Worm (Caenorhabditis elegans) whole organism, young adult: ENCODE measurements around the gene C56G2.5.
A peak's percentile ranks its signal among the peaks of the same experiment; 100 is the strongest.

ENCODE experiments used
- B0019.2 ChIP-seq: fragments of 200-800 bp; sonication (Bioruptor generic); conservative IDR thresholded peaks from 2 replicates; pipeline ENCODE4 v1.3.6; 2022; ENCODE audit warnings: missing genetic modification reagents, missing genetic modification characterization, missing compliant biosample characterization
- B0261.1 ChIP-seq: sonication (generic microtip); optimal IDR thresholded peaks from 2 replicates; lab custom pipeline; 2016; ENCODE audit warnings: mild to moderate bottlenecking, missing genetic modification characterization, moderate library complexity, missing compliant biosample characterization
- F10E7.11 ChIP-seq: sonication (generic microtip); optimal IDR thresholded peaks from 2 replicates; lab custom pipeline; 2017; ENCODE audit warnings: mild to moderate bottlenecking, missing genetic modification characterization, moderate library complexity, missing compliant biosample characterization
- F22D6.2 ChIP-seq: sonication (generic microtip); optimal IDR thresholded peaks from 2 replicates; lab custom pipeline; 2016; ENCODE audit warnings: mild to moderate bottlenecking, missing genetic modification characterization, missing compliant biosample characterization
- F37B4.10 ChIP-seq: fragments of 200-800 bp; sonication (Bioruptor generic); IDR thresholded peaks from 2 replicates; pipeline ENCODE4 v1.3.6; 2022; ENCODE audit warnings: missing genetic modification characterization, missing compliant biosample characterization
- F52B5.7 ChIP-seq: sonication (generic microtip); optimal IDR thresholded peaks from 2 replicates; lab custom pipeline; 2016; ENCODE audit warnings: mild to moderate bottlenecking, missing genetic modification characterization, missing compliant biosample characterization
- F55B11.4 ChIP-seq: sonication (generic microtip); optimal IDR thresholded peaks from 2 replicates; lab custom pipeline; 2016; ENCODE audit warnings: missing compliant biosample characterization, missing genetic modification characterization, borderline replicate concordance; ENCODE audit not compliant: insufficient read depth
- F57C9.4 ChIP-seq: sonication (generic microtip); optimal IDR thresholded peaks from 2 replicates; lab custom pipeline; 2017; ENCODE audit warnings: mild to moderate bottlenecking, missing genetic modification characterization, missing compliant biosample characterization
- K11D2.4 ChIP-seq: fragments of 200-800 bp; sonication (Bioruptor generic); IDR thresholded peaks from 2 replicates; pipeline ENCODE4 v1.3.6; 2022; ENCODE audit warnings: missing genetic modification reagents, missing genetic modification characterization, missing compliant biosample characterization
- Y67H2A.10 ChIP-seq: fragments of 200-800 bp; sonication (Bioruptor generic); conservative IDR thresholded peaks from 2 replicates; pipeline ENCODE4 v1.3.6; 2022; ENCODE audit warnings: missing genetic modification reagents, missing genetic modification characterization, missing compliant biosample characterization
- akir-1 ChIP-seq: fragments of 200-800 bp; sonication (Bioruptor generic); optimal IDR thresholded peaks from 2 replicates; lab custom pipeline; 2018; ENCODE audit warnings: mild to moderate bottlenecking, missing genetic modification characterization, moderate library complexity, missing compliant biosample characterization
- atf-7 ChIP-seq: sonication (generic microtip); optimal IDR thresholded peaks from 2 replicates; lab custom pipeline; 2017; ENCODE audit warnings: mild to moderate bottlenecking, missing genetic modification characterization, missing compliant biosample characterization
- athp-1 ChIP-seq: sonication (generic microtip); optimal IDR thresholded peaks from 2 replicates; lab custom pipeline; 2017; ENCODE audit warnings: mild to moderate bottlenecking, missing genetic modification characterization, missing compliant biosample characterization
- cebp-1 ChIP-seq, 2 experiments: fragments of 200-800 bp in 1 of 2; sonication (Bioruptor generic) in 1 of 2; sonication (generic microtip) in 1 of 2; IDR thresholded peaks in 1 of 2; optimal IDR thresholded peaks in 1 of 2; 2 replicates each; pipeline versions ENCODE4 v1.3.6 to Lab custom; 2017 to 2022; ENCODE audit warnings: missing compliant biosample characterization in 2 of 2, missing genetic modification characterization in 2 of 2, mild to moderate bottlenecking in 1 of 2, missing genetic modification reagents in 1 of 2, moderate library complexity in 1 of 2
- cebp-2 ChIP-seq: fragments of 200-800 bp; sonication (Bioruptor generic); IDR thresholded peaks from 2 replicates; pipeline ENCODE4 v1.3.6; 2022; ENCODE audit warnings: missing genetic modification characterization, missing compliant biosample characterization
- ceh-100 ChIP-seq: fragments of 200-800 bp; sonication (Bioruptor generic); IDR thresholded peaks from 2 replicates; pipeline ENCODE4 v1.3.6; 2022; ENCODE audit warnings: missing genetic modification reagents, missing genetic modification characterization, missing compliant biosample characterization
- ceh-27 ChIP-seq: fragments of 200-800 bp; sonication (Bioruptor generic); optimal IDR thresholded peaks from 2 replicates; lab custom pipeline; 2018; ENCODE audit warnings: mild to moderate bottlenecking, missing genetic modification characterization, moderate library complexity, missing compliant biosample characterization
- ceh-79 ChIP-seq: sonication (generic microtip); optimal IDR thresholded peaks from 2 replicates; lab custom pipeline; 2017; ENCODE audit warnings: mild to moderate bottlenecking, missing genetic modification characterization, missing compliant biosample characterization
- efl-1 ChIP-seq: fragments of 150-350 bp; optimal IDR thresholded peaks from 2 replicates; lab custom pipeline; 2014; ENCODE audit warnings: missing biosample characterization, missing genetic modification reagents, missing genetic modification characterization
- egrh-3 ChIP-seq: fragments of 200-800 bp; sonication (Bioruptor generic); IDR thresholded peaks from 2 replicates; pipeline ENCODE4 v1.3.6; 2022; ENCODE audit warnings: missing genetic modification reagents, missing genetic modification characterization, missing compliant biosample characterization
- hlh-12 ChIP-seq: sonication (generic microtip); optimal IDR thresholded peaks from 2 replicates; lab custom pipeline; 2016; ENCODE audit warnings: missing genetic modification characterization, missing compliant biosample characterization
- hmg-20 ChIP-seq: fragments of 200-800 bp; sonication (Bioruptor generic); IDR thresholded peaks from 2 replicates; pipeline ENCODE4 v1.3.6; 2022; ENCODE audit warnings: missing genetic modification reagents, missing genetic modification characterization, missing compliant biosample characterization
- hsf-1 ChIP-seq: fragments of 200-800 bp; sonication (Bioruptor generic); IDR thresholded peaks from 2 replicates; pipeline ENCODE4 v1.3.6; 2022; ENCODE audit warnings: missing genetic modification reagents, missing genetic modification characterization, missing compliant biosample characterization
- lin-26 ChIP-seq: fragments of 200-800 bp; sonication (Bioruptor generic); IDR thresholded peaks from 2 replicates; pipeline ENCODE4 v1.3.6; 2022; ENCODE audit warnings: missing genetic modification reagents, missing genetic modification characterization, missing compliant biosample characterization
- lin-35 ChIP-seq, 3 experiments: fragments of 150-350 bp in 2 of 3; sonication (generic microtip) in 1 of 3; optimal IDR thresholded peaks; 2 replicates each; lab custom pipeline; 2014 to 2018; ENCODE audit warnings: missing biosample characterization in 3 of 3, missing genetic modification characterization in 3 of 3, missing genetic modification reagents in 3 of 3
- lin-54 ChIP-seq: fragments of 200-800 bp; sonication (Bioruptor generic); optimal IDR thresholded peaks from 2 replicates; lab custom pipeline; 2018; ENCODE audit warnings: mild to moderate bottlenecking, missing genetic modification characterization, missing compliant biosample characterization
- mxl-1 ChIP-seq: sonication (generic microtip); optimal IDR thresholded peaks from 2 replicates; lab custom pipeline; 2016; ENCODE audit warnings: missing genetic modification characterization, missing compliant biosample characterization
- nfya-1 ChIP-seq: sonication (generic microtip); optimal IDR thresholded peaks from 2 replicates; lab custom pipeline; 2017; ENCODE audit warnings: antibody characterized with exemption, missing compliant biosample characterization, missing genetic modification characterization, borderline replicate concordance; ENCODE audit not compliant: insufficient read depth
- nfyb-1 ChIP-seq: fragments of 200-800 bp; sonication (Bioruptor generic); IDR thresholded peaks from 2 replicates; pipeline ENCODE4 v1.3.6; 2022; ENCODE audit warnings: missing genetic modification reagents, missing genetic modification characterization, missing compliant biosample characterization
- nhr-120 ChIP-seq: fragments of 200-800 bp; sonication (Bioruptor generic); IDR thresholded peaks from 2 replicates; pipeline ENCODE4 v1.3.6; 2022; ENCODE audit warnings: missing genetic modification characterization, missing compliant biosample characterization
- nhr-179 ChIP-seq: sonication (generic microtip); optimal IDR thresholded peaks from 2 replicates; lab custom pipeline; 2016; ENCODE audit warnings: mild to moderate bottlenecking, missing genetic modification characterization, missing compliant biosample characterization
- nhr-80 ChIP-seq: sonication (generic microtip); optimal IDR thresholded peaks from 2 replicates; lab custom pipeline; 2016; ENCODE audit warnings: missing genetic modification characterization, missing compliant biosample characterization
- nhr-90 ChIP-seq: sonication (generic microtip); optimal IDR thresholded peaks from 2 replicates; lab custom pipeline; 2016; ENCODE audit warnings: missing genotype, mild to moderate bottlenecking, missing genetic modification characterization, missing compliant biosample characterization
- sdz-38 ChIP-seq: sonication (generic microtip); optimal IDR thresholded peaks from 2 replicates; lab custom pipeline; 2016; ENCODE audit warnings: missing genotype, missing genetic modification characterization, missing compliant biosample characterization
- somi-1 ChIP-seq: fragments of 200-800 bp; sonication (Bioruptor generic); optimal IDR thresholded peaks from 2 replicates; lab custom pipeline; 2018; ENCODE audit warnings: mild to moderate bottlenecking, missing genetic modification characterization, missing compliant biosample characterization
- tbp1 ChIP-seq: fragments of 200-800 bp; sonication (Bioruptor generic); optimal IDR thresholded peaks from 2 replicates; lab custom pipeline; 2018; ENCODE audit warnings: mild to moderate bottlenecking, missing genetic modification characterization, missing compliant biosample characterization
- unc-62 ChIP-seq: fragments of 150-350 bp; optimal IDR thresholded peaks from 2 replicates; lab custom pipeline; 2014; ENCODE audit warnings: missing biosample characterization, missing genetic modification reagents, missing genetic modification characterization
- zfh-2 ChIP-seq: fragments of 200-800 bp; sonication (Bioruptor generic); conservative IDR thresholded peaks from 2 replicates; pipeline ENCODE4 v1.3.6; 2022; ENCODE audit warnings: missing genetic modification reagents, missing genetic modification characterization, missing compliant biosample characterization
- zim-3 ChIP-seq: sonication (generic microtip); optimal IDR thresholded peaks from 2 replicates; lab custom pipeline; 2017; ENCODE audit warnings: mild to moderate bottlenecking, missing genetic modification characterization, moderate library complexity, missing compliant biosample characterization
- ztf-22 ChIP-seq: fragments of 200-800 bp; sonication (Bioruptor generic); optimal IDR thresholded peaks from 2 replicates; lab custom pipeline; 2018; ENCODE audit warnings: mild to moderate bottlenecking, missing genetic modification characterization, moderate library complexity, missing compliant biosample characterization
- ztf-26 ChIP-seq: sonication (generic microtip); optimal IDR thresholded peaks from 2 replicates; lab custom pipeline; 2017; ENCODE audit warnings: missing genetic modification characterization, missing compliant biosample characterization
- ztf-6 ChIP-seq: fragments of 200-800 bp; sonication (Bioruptor generic); IDR thresholded peaks from 2 replicates; pipeline ENCODE4 v1.3.6; 2022; ENCODE audit warnings: missing genetic modification reagents, missing genetic modification characterization, missing compliant biosample characterization

The C56G2.5 gene

ce11 chrIII:6360825-6361224 lies 36.8 kb upstream of the C56G2.5 start:
- TF ChIP-seq F22D6.2 (no peak), ceh-27 (no peak), egrh-3 (no peak), K11D2.4 (peak; percentile 21; the same call in 1 of the 2 replicates), tbp1 (GFP tag; lab: Kevin White, UChicago) (no peak), nhr-120 (GFP tag; lab: Robert Waterston, UW) (no peak), unc-62 (no peak), hmg-20 (GFP tag; lab: Robert Waterston, UW) (no peak), nfya-1 (no peak), F37B4.10 (GFP tag; lab: Robert Waterston, UW) (no peak), akir-1 (no peak), lin-26 (GFP tag; lab: Robert Waterston, UW) (no peak), B0261.1 (tag; lab: Kevin White, UChicago) (no peak), lin-54 (GFP tag; lab: Kevin White, UChicago) (no peak), hlh-12 (tag; lab: Kevin White, UChicago) (no peak), ztf-22 (no peak), zim-3 (tag; lab: Kevin White, UChicago) (no peak), mxl-1 (tag; lab: Kevin White, UChicago) (no peak), ztf-26 (tag; lab: Kevin White, UChicago) (peak; percentile 15), F10E7.11 (tag; lab: Kevin White, UChicago) (no peak), efl-1 (no peak), nhr-179 (tag; lab: Kevin White, UChicago) (no peak), athp-1 (tag; lab: Kevin White, UChicago) (no peak), nhr-90 (tag; lab: Kevin White, UChicago) (no peak), atf-7 (tag; lab: Kevin White, UChicago) (peak; percentile 5), sdz-38 (tag; lab: Kevin White, UChicago) (no peak), Y67H2A.10 (GFP tag; lab: Robert Waterston, UW) (no peak), somi-1 (peak; percentile 0), zfh-2 (GFP tag; lab: Robert Waterston, UW) (no peak), F57C9.4 (tag; lab: Kevin White, UChicago) (no peak), nfyb-1 (GFP tag; lab: Robert Waterston, UW) (0 out of 2 replicates have a peak, but pooled peaks have one; percentile 31), cebp-2 (GFP tag; lab: Robert Waterston, UW) (no peak), lin-35 (GFP tag; optimal IDR thresholded peaks at IDR 0.05; lab: Kevin White, UChicago) (no peak), ztf-6 (GFP tag; lab: Robert Waterston, UW) (no peak), nhr-80 (tag; lab: Kevin White, UChicago) (peak; percentile 20), hsf-1 (GFP tag; lab: Robert Waterston, UW) (no peak), B0019.2 (GFP tag; lab: Robert Waterston, UW) (no peak), cebp-1 (GFP tag; IDR thresholded peaks at IDR 0.05; lab: Robert Waterston, UW) (no peak), cebp-1 (tag; optimal IDR thresholded peaks at IDR 0.05; lab: Kevin White, UChicago) (peak; percentile 3), ceh-100 (no peak), F55B11.4 (tag; lab: Kevin White, UChicago) (no peak), ceh-79 (peak; percentile 3), F52B5.7 (tag; lab: Kevin White, UChicago) (no peak)
- TF ChIP-seq, all 124 proteins: peak for 8
